Worm (Caenorhabditis elegans): Measurements from ENCODE around the gene F26D2.10.

DNA sequence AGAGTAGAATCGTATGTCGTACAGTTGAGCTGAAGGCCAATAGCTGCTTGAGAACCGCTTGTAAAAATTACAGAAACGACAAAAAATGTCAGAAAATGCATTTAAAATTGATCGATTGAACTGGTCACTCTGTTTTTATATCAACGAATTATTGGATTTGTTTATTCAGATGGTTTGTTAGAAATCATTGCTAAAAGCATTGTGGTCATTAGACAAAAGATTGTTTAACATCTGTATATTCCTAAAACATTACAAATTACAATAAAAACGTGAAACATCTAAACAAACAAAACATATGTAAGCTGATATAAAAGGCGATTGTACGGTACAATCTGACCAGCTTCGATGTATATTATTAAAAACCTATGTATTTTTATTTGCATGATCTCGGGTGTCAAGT, 6.1 kb upstream of the F26D2.10 start, which contains the start of the genes F26D2.13 and F26D2.14:
- TF ChIP-seq ets-7 (tag; optimal IDR thresholded peaks at IDR 0.05) (no peak), ama-1 (optimal IDR thresholded peaks at IDR 0.05) (no peak), F13C5.2 (tag; optimal IDR thresholded peaks at IDR 0.05) (no peak), tbx-11 (GFP tag; IDR thresholded peaks at IDR 0.05) (no peak), sea-1 (GFP tag; conservative IDR thresholded peaks at IDR 0.05) (no peak), flt-1 (GFP tag; IDR thresholded peaks at IDR 0.05) (no peak), ceh-36 (tag; optimal IDR thresholded peaks at IDR 0.05) (no peak), hmg-4 (GFP tag; optimal IDR thresholded peaks at IDR 0.05) (no peak), hmbx-1 (tag; optimal IDR thresholded peaks at IDR 0.05) (no peak), scrt-1 (GFP tag; IDR thresholded peaks at IDR 0.05) (no peak)

Data from whole organism, early embryonic.